Worm (Caenorhabditis elegans): ENCODE data around the gene hecd-1.

ce11 chrIV:7167983-7168760 lies 23.7 kb upstream of the hecd-1 start, which contains the start of gene skr-16:
- TF ChIP-seq lin-15B (tag; optimal IDR thresholded peaks at IDR 0.05) (no peak), lir-3 (tag; optimal IDR thresholded peaks at IDR 0.05) (no peak), ctbp-1 (GFP tag; IDR thresholded peaks at IDR 0.05) (no peak), ceh-20 (GFP tag; IDR thresholded peaks at IDR 0.05) (no peak)
